Fruit fly (Drosophila melanogaster) whole organism, embryonic: Measurements from ENCODE around the gene Arp1.

Experiments
- Aef1 ChIP-seq: fragments of 200-800 bp; sonication (Bioruptor generic); IDR thresholded peaks from 3 replicates; pipeline ENCODE4 v1.3.6; 2022; ENCODE audit warnings: missing biosample characterization, missing genetic modification characterization
- BtbVII ChIP-seq: fragments of 200-800 bp; sonication (Bioruptor generic); optimal IDR thresholded peaks from 3 replicates; lab custom pipeline; 2017; ENCODE audit warnings: missing biosample characterization, mild to moderate bottlenecking, missing genetic modification characterization
- CG10543 ChIP-seq: fragments of 200-800 bp; sonication (Bioruptor generic); optimal IDR thresholded peaks from 3 replicates; lab custom pipeline; 2017; ENCODE audit warnings: missing biosample characterization, mild to moderate bottlenecking, missing genetic modification characterization, moderate library complexity
- CG13775 ChIP-seq: fragments of 200-800 bp; sonication (Bioruptor generic); optimal IDR thresholded peaks from 3 replicates; lab custom pipeline; 2017; ENCODE audit warnings: missing biosample characterization, mild to moderate bottlenecking, missing genetic modification characterization
- CG14014 ChIP-seq: fragments of 200-800 bp; sonication (Bioruptor generic); IDR thresholded peaks from 2 replicates; pipeline ENCODE4 v1.3.6; 2022; ENCODE audit warnings: missing biosample characterization, missing genetic modification characterization
- CG14710 ChIP-seq: fragments of 200-800 bp; sonication (Bioruptor generic); optimal IDR thresholded peaks from 3 replicates; lab custom pipeline; 2019; ENCODE audit warnings: missing biosample characterization, mild to moderate bottlenecking, missing genetic modification characterization, moderate library complexity
- CG15269 ChIP-seq: fragments of 200-800 bp; sonication (Bioruptor generic); optimal IDR thresholded peaks from 2 replicates; lab custom pipeline; 2018; ENCODE audit warnings: missing biosample characterization, mild to moderate bottlenecking, missing genetic modification characterization, moderate library complexity
- CG15601 ChIP-seq: fragments of 200-800 bp; sonication (Bioruptor generic); optimal IDR thresholded peaks from 3 replicates; lab custom pipeline; 2019; ENCODE audit warnings: missing biosample characterization, mild to moderate bottlenecking, missing genetic modification characterization, moderate library complexity
- CG17912 ChIP-seq: fragments of 200-800 bp; sonication (Bioruptor generic); optimal IDR thresholded peaks from 2 replicates; lab custom pipeline; 2018; ENCODE audit warnings: missing biosample characterization, mild to moderate bottlenecking, missing genetic modification characterization
- CG18764 ChIP-seq: fragments of 200-800 bp; sonication (Bioruptor generic); optimal IDR thresholded peaks from 3 replicates; lab custom pipeline; 2016; ENCODE audit warnings: missing biosample characterization, missing genetic modification characterization
- CG2875 ChIP-seq: fragments of 200-800 bp; sonication (Bioruptor generic); optimal IDR thresholded peaks from 2 replicates; lab custom pipeline; 2017; ENCODE audit warnings: missing biosample characterization, mild to moderate bottlenecking, missing genetic modification characterization, missing genetic modification reagents
- CG3065 ChIP-seq: fragments of 200-800 bp; sonication (Bioruptor generic); optimal IDR thresholded peaks from 2 replicates; lab custom pipeline; 2016; ENCODE audit warnings: missing biosample characterization, missing genetic modification characterization
- CG32532 ChIP-seq: fragments of 200-800 bp; sonication (Bioruptor generic); IDR thresholded peaks from 2 replicates; pipeline ENCODE4 v1.3.6; 2022; ENCODE audit warnings: missing biosample characterization, missing genetic modification characterization
- CG3281 ChIP-seq: fragments of 200-800 bp; sonication (Bioruptor generic); optimal IDR thresholded peaks from 3 replicates; lab custom pipeline; 2017; ENCODE audit warnings: missing biosample characterization, mild to moderate bottlenecking, missing genetic modification characterization
- CG34224 ChIP-seq: fragments of 200-800 bp; sonication (Bioruptor generic); IDR thresholded peaks from 3 replicates; pipeline ENCODE4 v1.3.6; 2022; ENCODE audit warnings: missing biosample characterization, missing genetic modification characterization; ENCODE audit not compliant: partially characterized antibody
- CG5245 ChIP-seq: fragments of 200-800 bp; sonication (Bioruptor generic); optimal IDR thresholded peaks from 3 replicates; lab custom pipeline; 2016; ENCODE audit warnings: missing biosample characterization, missing genetic modification characterization
- CHES-1-like ChIP-seq: fragments of 200-800 bp; sonication (Bioruptor generic); optimal IDR thresholded peaks from 2 replicates; lab custom pipeline; 2016; ENCODE audit warnings: missing biosample characterization, missing genetic modification characterization
- CkIIα-i1 ChIP-seq: fragments of 200-800 bp; sonication (Bioruptor generic); IDR thresholded peaks from 2 replicates; pipeline ENCODE4 v1.3.6; 2022; ENCODE audit warnings: missing biosample characterization, missing genetic modification characterization
- D19A ChIP-seq: fragments of 200-800 bp; optimal IDR thresholded peaks from 3 replicates; lab custom pipeline; 2019; ENCODE audit warnings: missing biosample characterization, mild to moderate bottlenecking, missing genetic modification characterization, moderate library complexity
- HHEX ChIP-seq: fragments of 200-800 bp; sonication (Bioruptor generic); optimal IDR thresholded peaks from 3 replicates; lab custom pipeline; 2017; ENCODE audit warnings: missing biosample characterization, mild to moderate bottlenecking, missing genetic modification characterization, missing genetic modification reagents
- HLH3B ChIP-seq: fragments of 200-800 bp; sonication (Bioruptor generic); IDR thresholded peaks from 2 replicates; pipeline ENCODE4 v1.3.6; 2022; ENCODE audit warnings: missing biosample characterization, missing genetic modification characterization
- Hmr ChIP-seq: fragments of 200-800 bp; sonication (Bioruptor generic); optimal IDR thresholded peaks from 3 replicates; lab custom pipeline; 2017; ENCODE audit warnings: mild to moderate bottlenecking, missing biosample characterization, missing genetic modification reagents, missing genetic modification characterization
- Med ChIP-seq: fragments of 200-800 bp; sonication (Bioruptor generic); peaks from one replicate; lab custom pipeline; 2016; ENCODE audit warnings: missing biosample characterization, missing genetic modification characterization, mild to moderate bottlenecking, inconsistent platforms, moderate library complexity
- Mes4 ChIP-seq: fragments of 200-800 bp; sonication (Bioruptor generic); optimal IDR thresholded peaks from 2 replicates; lab custom pipeline; 2016; ENCODE audit warnings: missing biosample characterization, missing genetic modification characterization
- Optix ChIP-seq: fragments of 200-800 bp; sonication (Bioruptor generic); IDR thresholded peaks from 3 replicates; pipeline ENCODE4 v1.3.6; 2022; ENCODE audit warnings: missing biosample characterization, missing genetic modification characterization
- Poxn ChIP-seq: fragments of 200-800 bp; sonication (Bioruptor generic); IDR thresholded peaks from 2 replicates; pipeline ENCODE4 v1.3.6; 2022; ENCODE audit warnings: missing biosample characterization, missing genetic modification characterization
- Scr ChIP-seq: fragments of 200-800 bp; sonication (Bioruptor generic); IDR thresholded peaks from 2 replicates; pipeline ENCODE4 v1.3.6; 2022; ENCODE audit warnings: missing biosample characterization, missing genetic modification characterization; ENCODE audit not compliant: partially characterized antibody
- Sry-β ChIP-seq: fragments of 200-800 bp; sonication (Bioruptor generic); optimal IDR thresholded peaks from 2 replicates; lab custom pipeline; 2018; ENCODE audit warnings: missing biosample characterization, mild to moderate bottlenecking, missing genetic modification characterization, moderate library complexity
- Taf1 ChIP-seq: fragments of 200-800 bp; sonication (Bioruptor generic); IDR thresholded peaks from 2 replicates; pipeline ENCODE4 v1.3.6; 2022; ENCODE audit warnings: missing biosample characterization, missing genetic modification characterization
- crp ChIP-seq, 2 experiments: fragments of 200-800 bp; sonication (Bioruptor generic); optimal IDR thresholded peaks; 2 replicates in 1 of 2; 3 replicates in 1 of 2; lab custom pipeline; 2017; ENCODE audit warnings: missing biosample characterization in 2 of 2, missing genetic modification characterization in 2 of 2, mild to moderate bottlenecking in 1 of 2, moderate library complexity in 1 of 2
- dmrt99B ChIP-seq: fragments of 200-800 bp; sonication (Bioruptor generic); optimal IDR thresholded peaks from 2 replicates; lab custom pipeline; 2018; ENCODE audit warnings: missing biosample characterization, mild to moderate bottlenecking, missing genetic modification characterization, moderate library complexity
- fd3F ChIP-seq: fragments of 200-800 bp; sonication (Bioruptor generic); optimal IDR thresholded peaks from 2 replicates; lab custom pipeline; 2018; ENCODE audit warnings: missing biosample characterization, mild to moderate bottlenecking, missing genetic modification characterization, moderate library complexity
- gce ChIP-seq: fragments of 200-800 bp; sonication (Bioruptor generic); IDR thresholded peaks from 3 replicates; pipeline ENCODE4 v1.3.6; 2022; ENCODE audit warnings: missing biosample characterization, missing genetic modification characterization
- grau ChIP-seq: fragments of 200-800 bp; optimal IDR thresholded peaks from 3 replicates; lab custom pipeline; 2019; ENCODE audit warnings: missing biosample characterization, mild to moderate bottlenecking, missing genetic modification characterization, moderate library complexity
- ham ChIP-seq: fragments of 200-800 bp; sonication (Bioruptor generic); IDR thresholded peaks from 2 replicates; pipeline ENCODE4 v1.3.6; 2022; ENCODE audit warnings: missing biosample characterization, missing genetic modification characterization
- ind ChIP-seq: fragments of 200-800 bp; sonication (Bioruptor generic); optimal IDR thresholded peaks from 3 replicates; lab custom pipeline; 2016; ENCODE audit warnings: missing biosample characterization, missing genetic modification characterization
- lbe ChIP-seq: fragments of 200-800 bp; sonication (Bioruptor generic); optimal IDR thresholded peaks from 2 replicates; lab custom pipeline; 2016; ENCODE audit warnings: missing biosample characterization, mild to moderate bottlenecking, missing genetic modification characterization
- oc ChIP-seq: fragments of 200-800 bp; sonication (Bioruptor generic); optimal IDR thresholded peaks from 2 replicates; lab custom pipeline; 2018; ENCODE audit warnings: missing biosample characterization, mild to moderate bottlenecking, missing genetic modification characterization, moderate library complexity
- pan ChIP-seq, 4 experiments: fragments of >200 bp in 3 of 4; fragments of 200-800 bp in 1 of 4; sonication (Bioruptor generic) in 1 of 4; optimal IDR thresholded peaks in 3 of 4; IDR thresholded peaks in 1 of 4; 2 replicates each; pipeline versions ENCODE4 v1.3.6 to Lab custom; 2017 to 2022; ENCODE audit warnings: missing biosample characterization in 2 of 4, missing genetic modification characterization in 2 of 4, mixed read lengths in 1 of 4
- pita ChIP-seq: fragments of 200-800 bp; sonication (Bioruptor generic); optimal IDR thresholded peaks from 2 replicates; lab custom pipeline; 2017; ENCODE audit warnings: missing biosample characterization, mild to moderate bottlenecking, missing genetic modification characterization
- pzg ChIP-seq: fragments of 200-800 bp; sonication (Bioruptor generic); optimal IDR thresholded peaks from 3 replicates; lab custom pipeline; 2018; ENCODE audit warnings: missing biosample characterization, mild to moderate bottlenecking, missing genetic modification characterization, moderate library complexity
- sc ChIP-seq, 3 experiments: fragments of >200 bp in 2 of 3; fragments of 200-800 bp in 1 of 3; sonication (Bioruptor generic) in 1 of 3; optimal IDR thresholded peaks; 2 replicates in 2 of 3; 3 replicates in 1 of 3; lab custom pipeline; 2017; ENCODE audit warnings: mild to moderate bottlenecking in 1 of 3, missing biosample characterization in 1 of 3, missing genetic modification characterization in 1 of 3, missing genetic modification reagents in 1 of 3
- schlank ChIP-seq: fragments of 200-800 bp; sonication (Bioruptor generic); optimal IDR thresholded peaks from 2 replicates; lab custom pipeline; 2018; ENCODE audit warnings: missing biosample characterization, mild to moderate bottlenecking, missing genetic modification characterization
- sens-2 ChIP-seq: fragments of 200-800 bp; sonication (Bioruptor generic); IDR thresholded peaks from 2 replicates; pipeline ENCODE4 v1.3.6; 2022; ENCODE audit warnings: missing biosample characterization, missing genetic modification characterization
- seq ChIP-seq: fragments of 200-800 bp; sonication (Bioruptor generic); IDR thresholded peaks from 2 replicates; pipeline ENCODE4 v1.3.6; 2022; ENCODE audit warnings: missing biosample characterization, missing genetic modification characterization
- stc ChIP-seq: fragments of 200-800 bp; sonication (Bioruptor generic); IDR thresholded peaks from 2 replicates; pipeline ENCODE4 v1.3.6; 2022; ENCODE audit warnings: missing biosample characterization, missing genetic modification characterization
- sug ChIP-seq: fragments of 200-800 bp; optimal IDR thresholded peaks from 2 replicates; lab custom pipeline; 2019; ENCODE audit warnings: missing biosample characterization, mild to moderate bottlenecking, missing genetic modification characterization, moderate library complexity
- tup ChIP-seq: fragments of 200-800 bp; sonication (Bioruptor generic); optimal IDR thresholded peaks from 2 replicates; lab custom pipeline; 2016; ENCODE audit warnings: missing biosample characterization, mild to moderate bottlenecking, missing genetic modification characterization, moderate library complexity
- twi ChIP-seq: fragments of 200-800 bp; optimal IDR thresholded peaks from 2 replicates; lab custom pipeline; 2019; ENCODE audit warnings: missing biosample characterization, mild to moderate bottlenecking, missing genetic modification characterization, moderate library complexity
- yki ChIP-seq: fragments of >200 bp; optimal IDR thresholded peaks from 3 replicates; lab custom pipeline; 2018

Arp1 gene

DNA sequence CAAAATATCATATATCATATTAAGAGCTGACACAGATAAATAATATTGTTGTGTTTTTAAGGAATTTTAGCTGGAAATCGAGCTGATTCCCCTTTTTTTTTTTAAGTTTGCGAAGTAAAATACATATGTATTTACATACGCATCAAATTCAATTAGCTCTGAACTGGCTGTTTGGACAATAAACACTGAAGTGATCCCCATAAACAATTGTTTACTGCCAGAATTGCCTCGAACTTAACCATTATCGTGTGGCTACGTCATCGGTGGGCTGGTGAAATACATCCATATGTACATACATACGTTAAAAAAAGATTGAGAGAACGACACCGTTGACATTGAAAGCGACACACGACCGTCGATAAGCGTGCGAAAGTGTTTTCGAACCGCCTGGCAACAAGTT, 24.7 kb downstream of the Arp1 start (continued):
- TF ChIP-seq tup (no peak), CG17912 (GFP tag; lab: Kevin White, UChicago) (no peak), BtbVII (GFP tag; lab: Kevin White, UChicago) (peak; percentile 69), seq (GFP tag; lab: Robert Waterston, UW) (no peak), CkIIα-i1 (GFP tag; lab: Robert Waterston, UW) (no peak), pita (no peak), grau (tag; lab: Kevin White, UChicago) (no peak), pan (optimal IDR thresholded peaks at IDR 0.05; lab: Kevin White, UChicago) (no peak), pan (GFP tag; optimal IDR thresholded peaks at IDR 0.05 in 1 of 2, IDR thresholded peaks at IDR 0.05 in 1 of 2) (no peak), Taf1 (GFP tag; lab: Robert Waterston, UW) (0 out of 2 replicates have a peak, but pooled peaks have one; percentile 27), Aef1 (no peak), CG32532 (GFP tag; lab: Robert Waterston, UW) (no peak), sc (optimal IDR thresholded peaks at IDR 0.05; lab: Kevin White, UChicago) (no peak), sc (GFP tag; optimal IDR thresholded peaks at IDR 0.05; lab: Kevin White, UChicago) (no peak), dmrt99B (no peak), twi (no peak), oc (no peak), CG10543 (GFP tag; lab: Kevin White, UChicago) (no peak), lbe (GFP tag; lab: Kevin White, UChicago) (no peak), schlank (tag; lab: Kevin White, UChicago) (peak; percentile 16), CG3065 (GFP tag; lab: Kevin White, UChicago) (no peak), CG3281 (GFP tag; lab: Kevin White, UChicago) (peak; percentile 16), CHES-1-like (GFP tag; lab: Kevin White, UChicago) (no peak), stc (no peak), CG5245 (GFP tag; lab: Kevin White, UChicago) (no peak), CG34224 (GFP tag; lab: Robert Waterston, UW) (no peak), Scr (GFP tag; lab: Robert Waterston, UW) (no peak), ham (GFP tag; lab: Robert Waterston, UW) (no peak), Poxn (GFP tag; lab: Robert Waterston, UW) (no peak), fd3F (GFP tag; lab: Kevin White, UChicago) (peak; percentile 14), Mes4 (no peak), crp (GFP tag; optimal IDR thresholded peaks at IDR 0.05; lab: Kevin White, UChicago) (no peak), Med (GFP tag; lab: Kevin White, UChicago) (peak; percentile 52), HHEX (no peak), ind (GFP tag; lab: Kevin White, UChicago) (no peak), CG14014 (GFP tag; lab: Robert Waterston, UW) (no peak), Sry-β (GFP tag; lab: Kevin White, UChicago) (no peak), CG15269 (tag; lab: Kevin White, UChicago) (peak; percentile 36), sens-2 (GFP tag; lab: Robert Waterston, UW) (no peak), yki (lab: Kevin White, UChicago) (no peak), CG13775 (GFP tag; lab: Kevin White, UChicago) (no peak), D19A (tag; lab: Kevin White, UChicago) (no peak), CG2875 (GFP tag; lab: Kevin White, UChicago) (no peak), CG18764 (GFP tag; lab: Kevin White, UChicago) (no peak), Hmr (peak; percentile 23), gce (GFP tag; lab: Robert Waterston, UW) (no peak), CG15601 (tag; lab: Kevin White, UChicago) (no peak), Optix (GFP tag; lab: Robert Waterston, UW) (no peak), HLH3B (GFP tag; lab: Robert Waterston, UW) (no peak), CG14710 (tag; lab: Kevin White, UChicago) (no peak), pzg (GFP tag; lab: Kevin White, UChicago) (no peak), sug (peak; percentile 43)
